Fruit fly (Drosophila melanogaster) whole organism, prepupa: ENCODE data around the gene CG10365.

Experiments
- CG10631 ChIP-seq: fragments of 200-800 bp; sonication (Bioruptor generic); optimal IDR thresholded peaks from 2 replicates; lab custom pipeline; 2016; ENCODE audit warnings: missing biosample characterization, missing genetic modification characterization
- CG11762 ChIP-seq: fragments of 200-800 bp; sonication (Bioruptor generic); optimal IDR thresholded peaks from 3 replicates; lab custom pipeline; 2016; ENCODE audit warnings: missing biosample characterization, missing genetic modification characterization; ENCODE audit not compliant: insufficient read depth
- CG11902 ChIP-seq: fragments of 200-800 bp; sonication (Bioruptor generic); optimal IDR thresholded peaks from 3 replicates; lab custom pipeline; 2016; ENCODE audit warnings: missing biosample characterization, missing genetic modification characterization
- CG15336 ChIP-seq: fragments of 200-800 bp; sonication (Bioruptor generic); IDR thresholded peaks from 2 replicates; pipeline ENCODE4 v1.3.6; 2022; ENCODE audit warnings: missing biosample characterization, missing genetic modification characterization
- CG16779 ChIP-seq: fragments of 200-800 bp; sonication (Bioruptor generic); optimal IDR thresholded peaks from 3 replicates; lab custom pipeline; 2017; ENCODE audit warnings: missing biosample characterization, mild to moderate bottlenecking, missing genetic modification characterization
- CG31627 ChIP-seq: fragments of 200-800 bp; sonication (Bioruptor generic); optimal IDR thresholded peaks from 3 replicates; lab custom pipeline; 2016; ENCODE audit warnings: missing biosample characterization, missing genetic modification characterization
- CG32006 ChIP-seq: fragments of 200-800 bp; sonication (Bioruptor generic); optimal IDR thresholded peaks from 3 replicates; lab custom pipeline; 2017; ENCODE audit warnings: missing biosample characterization, mild to moderate bottlenecking, missing genetic modification characterization
- CG34406 ChIP-seq: fragments of 200-800 bp; sonication (Bioruptor generic); optimal IDR thresholded peaks from 3 replicates; lab custom pipeline; 2016; ENCODE audit warnings: missing biosample characterization, missing genetic modification characterization
- CG3919 ChIP-seq: fragments of 200-800 bp; sonication (Bioruptor generic); optimal IDR thresholded peaks from 3 replicates; lab custom pipeline; 2016; ENCODE audit warnings: missing biosample characterization, missing genetic modification characterization
- CG4318 ChIP-seq: fragments of 200-800 bp; sonication (Bioruptor generic); optimal IDR thresholded peaks from 3 replicates; lab custom pipeline; 2017; ENCODE audit warnings: missing biosample characterization, mild to moderate bottlenecking, missing genetic modification characterization
- CG6163 ChIP-seq: fragments of 200-800 bp; sonication (Bioruptor generic); IDR thresholded peaks from 3 replicates; pipeline ENCODE4 v1.3.6; 2022; ENCODE audit warnings: missing biosample characterization, missing genetic modification characterization
- CG6276 ChIP-seq: fragments of 200-800 bp; sonication (Bioruptor generic); optimal IDR thresholded peaks from 2 replicates; lab custom pipeline; 2017; ENCODE audit warnings: missing biosample characterization, mild to moderate bottlenecking, missing genetic modification characterization
- CG6792 ChIP-seq: fragments of 200-800 bp; sonication (Bioruptor generic); optimal IDR thresholded peaks from 3 replicates; lab custom pipeline; 2016; ENCODE audit warnings: missing biosample characterization, missing genetic modification characterization
- CG6854 ChIP-seq: fragments of 200-800 bp; sonication (Bioruptor generic); optimal IDR thresholded peaks from 2 replicates; lab custom pipeline; 2017; ENCODE audit warnings: missing biosample characterization, mild to moderate bottlenecking, missing genetic modification characterization
- CG8119 ChIP-seq: fragments of 200-800 bp; sonication (Bioruptor generic); IDR thresholded peaks from 3 replicates; pipeline ENCODE4 v1.3.6; 2022; ENCODE audit warnings: missing biosample characterization, missing genetic modification characterization
- CG8632 ChIP-seq: fragments of 200-800 bp; sonication (Bioruptor generic); optimal IDR thresholded peaks from 3 replicates; lab custom pipeline; 2016; ENCODE audit warnings: missing biosample characterization, missing genetic modification characterization
- CG9139 ChIP-seq: fragments of 200-800 bp; sonication (Bioruptor generic); optimal IDR thresholded peaks from 3 replicates; lab custom pipeline; 2017; ENCODE audit warnings: missing biosample characterization, mild to moderate bottlenecking, missing genetic modification characterization
- Eip75B ChIP-seq: fragments of 200-800 bp; sonication (Bioruptor generic); optimal IDR thresholded peaks from 3 replicates; lab custom pipeline; 2016; ENCODE audit warnings: missing biosample characterization, missing genetic modification characterization
- Eip78C ChIP-seq: fragments of 200-800 bp; sonication (Bioruptor generic); peaks from one replicate; lab custom pipeline; 2016; ENCODE audit warnings: missing biosample characterization, missing genetic modification characterization
- Eip93F ChIP-seq: fragments of 200-800 bp; sonication (Bioruptor generic); optimal IDR thresholded peaks from 2 replicates; lab custom pipeline; 2016; ENCODE audit warnings: missing biosample characterization, mild to moderate bottlenecking, missing genetic modification characterization
- Gug ChIP-seq: fragments of 200-800 bp; sonication (Bioruptor generic); IDR thresholded peaks from 2 replicates; pipeline ENCODE4 v1.3.6; 2022; ENCODE audit warnings: missing biosample characterization, missing genetic modification characterization
- Hr39 ChIP-seq: fragments of 200-800 bp; sonication (Bioruptor generic); optimal IDR thresholded peaks from 2 replicates; lab custom pipeline; 2016; ENCODE audit warnings: missing biosample characterization, missing genetic modification characterization
- Hr4 ChIP-seq: fragments of 200-800 bp; sonication (Bioruptor generic); optimal IDR thresholded peaks from 3 replicates; lab custom pipeline; 2016; ENCODE audit warnings: missing biosample characterization, missing genetic modification characterization
- Lpt ChIP-seq: fragments of 200-800 bp; sonication (Bioruptor generic); optimal IDR thresholded peaks from 3 replicates; lab custom pipeline; 2016; ENCODE audit warnings: missing biosample characterization, missing genetic modification characterization
- Met ChIP-seq: fragments of 200-800 bp; sonication (Bioruptor generic); optimal IDR thresholded peaks from 3 replicates; lab custom pipeline; 2016; ENCODE audit warnings: missing biosample characterization, missing genetic modification characterization
- OdsH ChIP-seq: fragments of 200-800 bp; sonication (Bioruptor generic); optimal IDR thresholded peaks from 3 replicates; lab custom pipeline; 2016; ENCODE audit warnings: missing biosample characterization, missing genetic modification characterization
- Smox ChIP-seq: fragments of 200-800 bp; sonication (Bioruptor generic); optimal IDR thresholded peaks from 3 replicates; lab custom pipeline; 2016; ENCODE audit warnings: missing biosample characterization, missing genetic modification characterization
- Sox102F ChIP-seq: fragments of 200-800 bp; sonication (Bioruptor generic); optimal IDR thresholded peaks from 2 replicates; lab custom pipeline; 2016; ENCODE audit warnings: missing biosample characterization, mild to moderate bottlenecking, missing genetic modification characterization
- Sox14 ChIP-seq: fragments of 200-800 bp; sonication (Bioruptor generic); optimal IDR thresholded peaks from 3 replicates; lab custom pipeline; 2016; ENCODE audit warnings: missing biosample characterization, missing genetic modification characterization
- achi ChIP-seq: fragments of 200-800 bp; sonication (Bioruptor generic); optimal IDR thresholded peaks from 3 replicates; lab custom pipeline; 2016; ENCODE audit warnings: missing biosample characterization, missing genetic modification characterization
- cyc ChIP-seq: fragments of 200-800 bp; sonication (Bioruptor generic); optimal IDR thresholded peaks from 3 replicates; lab custom pipeline; 2016; ENCODE audit warnings: missing biosample characterization, missing genetic modification characterization
- dac ChIP-seq: fragments of 200-800 bp; sonication (Bioruptor generic); optimal IDR thresholded peaks from 2 replicates; lab custom pipeline; 2017; ENCODE audit warnings: missing biosample characterization, mild to moderate bottlenecking, missing genetic modification characterization
- dsx ChIP-seq: fragments of 200-800 bp; optimal IDR thresholded peaks from 3 replicates; lab custom pipeline; 2019; ENCODE audit warnings: missing biosample characterization, mild to moderate bottlenecking, missing genetic modification characterization, moderate library complexity; ENCODE audit not compliant: poor library complexity, severe bottlenecking
- eg ChIP-seq: fragments of 200-800 bp; sonication (Bioruptor generic); IDR thresholded peaks from 3 replicates; pipeline ENCODE4 v1.3.6; 2022; ENCODE audit warnings: missing biosample characterization, missing genetic modification characterization
- esn ChIP-seq: fragments of 200-800 bp; sonication (Bioruptor generic); optimal IDR thresholded peaks from 2 replicates; lab custom pipeline; 2016; ENCODE audit warnings: missing biosample characterization, mild to moderate bottlenecking, missing genetic modification characterization, moderate library complexity
- fd85E ChIP-seq: fragments of 200-800 bp; sonication (Bioruptor generic); optimal IDR thresholded peaks from 3 replicates; lab custom pipeline; 2016; ENCODE audit warnings: missing biosample characterization, missing genetic modification characterization
- fkh ChIP-seq: fragments of 200-800 bp; sonication (Bioruptor generic); optimal IDR thresholded peaks from 3 replicates; lab custom pipeline; 2017; ENCODE audit warnings: missing biosample characterization, mild to moderate bottlenecking, missing genetic modification characterization, moderate library complexity
- lz ChIP-seq: fragments of 200-800 bp; sonication (Bioruptor generic); optimal IDR thresholded peaks from 3 replicates; lab custom pipeline; 2016; ENCODE audit warnings: missing biosample characterization, missing genetic modification characterization
- net ChIP-seq: fragments of 200-800 bp; sonication (Bioruptor generic); optimal IDR thresholded peaks from 3 replicates; lab custom pipeline; 2016; ENCODE audit warnings: missing biosample characterization, missing genetic modification characterization
- pdm3 ChIP-seq: fragments of 200-800 bp; sonication (Bioruptor generic); optimal IDR thresholded peaks from 3 replicates; lab custom pipeline; 2016; ENCODE audit warnings: missing biosample characterization, missing genetic modification characterization
- ss ChIP-seq, 2 experiments: fragments of 200-800 bp; sonication (Bioruptor generic); optimal IDR thresholded peaks; 2 replicates in 1 of 2; 3 replicates in 1 of 2; lab custom pipeline; 2017 to 2018; ENCODE audit warnings: mild to moderate bottlenecking in 2 of 2, missing biosample characterization in 2 of 2, missing genetic modification characterization in 2 of 2, moderate library complexity in 1 of 2
- svp ChIP-seq: fragments of 200-800 bp; sonication (Bioruptor generic); peaks from one replicate; lab custom pipeline; 2016; ENCODE audit warnings: missing biosample characterization, missing genetic modification characterization
- topi ChIP-seq: fragments of 200-800 bp; sonication (Bioruptor generic); optimal IDR thresholded peaks from 3 replicates; lab custom pipeline; 2016; ENCODE audit warnings: missing biosample characterization, missing genetic modification characterization

Gene CG10365

DNA sequence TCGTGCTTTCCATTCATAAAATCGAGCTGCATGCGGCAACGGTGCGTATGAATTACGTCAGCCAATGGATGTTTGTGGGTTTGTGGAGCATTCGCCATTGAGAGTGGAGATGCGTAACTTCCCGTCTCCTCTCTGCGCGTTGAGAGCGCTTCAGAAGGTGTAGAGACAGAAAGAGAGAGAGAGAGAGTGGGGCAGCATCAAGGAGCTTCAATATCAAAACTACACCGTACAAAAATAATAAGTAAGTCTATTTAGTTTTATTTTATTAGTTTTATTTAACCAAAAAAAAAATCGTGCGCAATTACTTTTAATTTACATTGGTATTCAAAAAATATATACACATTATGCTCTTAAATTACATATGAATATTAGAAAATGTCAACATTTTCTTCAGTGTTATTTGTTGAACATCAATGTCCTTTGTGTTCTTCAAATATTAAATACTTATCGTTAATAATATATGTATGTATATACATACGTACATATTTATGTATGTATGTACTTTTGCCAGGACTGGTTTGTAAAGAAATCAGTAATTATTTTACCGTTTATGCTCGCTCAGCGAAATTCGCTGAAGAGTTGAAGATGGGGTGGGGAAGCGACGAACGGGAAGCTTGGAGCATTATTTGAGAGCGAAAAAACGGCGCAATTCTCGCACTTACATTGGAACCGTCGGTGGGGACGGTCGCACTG lies at the start of gene CG10365 (continued):
- peak; percentile 57 for TF ChIP-seq Sox14
- TF ChIP-seq CG10631, result peak; percentile 93
- peak; percentile 84 for TF ChIP-seq Met
- TF ChIP-seq OdsH (GFP tag; lab: Kevin White, UChicago), result peak; percentile 90
- peak; percentile 69 for TF ChIP-seq lz (GFP tag; lab: Kevin White, UChicago)
- TF ChIP-seq CG3919 (GFP tag; lab: Kevin White, UChicago), result peak; percentile 92
- TF ChIP-seq CG6276 (GFP tag; lab: Kevin White, UChicago), result peak; percentile 89
- peak; percentile 74 for TF ChIP-seq topi (GFP tag; lab: Kevin White, UChicago)
- TF ChIP-seq CG16779 (tag; lab: Kevin White, UChicago), result peak; percentile 67
- TF ChIP-seq CG9139, result peak; percentile 55

DNA sequence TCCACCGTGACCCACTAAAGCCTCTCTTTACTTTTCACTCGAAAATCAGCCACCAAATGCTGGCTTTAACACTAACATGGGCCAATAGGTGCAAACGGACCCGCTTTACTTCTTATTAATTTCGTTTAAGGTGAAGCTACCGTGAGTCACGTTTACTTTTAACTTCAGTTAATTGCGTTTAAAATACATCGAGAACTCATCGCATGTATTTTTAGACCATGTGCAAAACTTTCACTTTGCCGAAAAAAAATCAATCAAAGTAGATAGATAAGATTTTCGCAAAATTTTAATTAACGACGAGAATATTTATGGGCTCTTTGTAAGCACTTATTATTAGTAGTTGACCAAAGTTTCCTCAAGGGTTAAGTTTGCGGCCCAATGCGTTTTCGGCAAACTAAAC lies 48.8 kb upstream of the CG10365 start:
- TF ChIP-seq Eip75B, result peak; percentile 55
- TF ChIP-seq CG32006, result peak; percentile 58
- TF ChIP-seq CG34406 (GFP tag; lab: Kevin White, UChicago), result peak; percentile 44
- TF ChIP-seq fd85E (GFP tag; lab: Kevin White, UChicago), result no peak
- peak; percentile 76 for TF ChIP-seq svp
- peak; percentile 37 for TF ChIP-seq Hr4
- peak; percentile 29 for TF ChIP-seq topi (GFP tag; lab: Kevin White, UChicago)
- peak; percentile 42 for TF ChIP-seq Sox102F (GFP tag; lab: Kevin White, UChicago)
- TF ChIP-seq CG15336, result peak; percentile 59
- peak; percentile 25 for TF ChIP-seq lz (GFP tag; lab: Kevin White, UChicago)
- TF ChIP-seq Eip78C, result peak; percentile 86
- peak; percentile 42 for TF ChIP-seq CG6792 (GFP tag; lab: Kevin White, UChicago)
- TF ChIP-seq Gug (GFP tag; lab: Robert Waterston, UW), result no peak
- no peak for TF ChIP-seq ss (GFP tag; optimal IDR thresholded peaks at IDR 0.05; lab: Kevin White, UChicago)
- peak; percentile 19 for TF ChIP-seq achi
- TF ChIP-seq dsx (GFP tag; lab: Kevin White, UChicago), result no peak
- TF ChIP-seq Smox, result peak; percentile 38
- no peak for TF ChIP-seq fkh (GFP tag; lab: Kevin White, UChicago)
- peak; percentile 22 for TF ChIP-seq CG8632
- TF ChIP-seq CG8119 (GFP tag; lab: Robert Waterston, UW), result peak; percentile 37; the same call in 1 of the 3 replicates
- TF ChIP-seq OdsH (GFP tag; lab: Kevin White, UChicago), result peak; percentile 35
- TF ChIP-seq CG4318 (GFP tag; lab: Kevin White, UChicago), result no peak
- peak; percentile 5 for TF ChIP-seq Hr39
- no peak for TF ChIP-seq CG16779 (tag; lab: Kevin White, UChicago)
- TF ChIP-seq dac (GFP tag; lab: Kevin White, UChicago), result peak; percentile 24
- TF ChIP-seq Eip93F, result no peak
- TF ChIP-seq net (GFP tag; lab: Kevin White, UChicago), result peak; percentile 37
- 0 out of 3 replicates have a peak, but pooled peaks have one; percentile 12 for TF ChIP-seq eg (GFP tag; lab: Robert Waterston, UW)
- peak; percentile 49 for TF ChIP-seq esn
- TF ChIP-seq CG3919 (GFP tag; lab: Kevin White, UChicago), result peak; percentile 1
- TF ChIP-seq pdm3 (GFP tag; lab: Kevin White, UChicago), result peak; percentile 35
- no peak for TF ChIP-seq Sox14
- TF ChIP-seq CG31627 (GFP tag; lab: Kevin White, UChicago), result peak; percentile 24
- no peak for TF ChIP-seq cyc
- peak; percentile 32 for TF ChIP-seq Met

DNA sequence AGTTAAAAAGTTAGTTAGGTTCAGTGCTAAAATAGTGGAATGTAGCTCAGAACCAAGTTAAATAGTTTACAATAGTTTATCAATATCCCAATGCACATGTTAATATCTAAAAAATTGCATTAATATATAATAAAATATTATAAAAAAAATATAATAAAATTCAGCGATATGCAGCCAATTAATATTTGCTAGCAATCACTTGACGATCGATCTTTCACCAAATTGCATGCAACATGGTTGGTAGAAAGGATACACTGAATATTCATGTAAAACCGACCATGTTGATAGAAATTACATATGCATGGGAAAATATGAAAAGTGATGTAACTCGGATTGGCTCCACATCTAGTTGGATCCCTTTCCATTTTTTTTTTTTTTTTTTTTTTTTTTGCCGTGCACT lies 47.5 kb upstream of the CG10365 start:
- TF ChIP-seq OdsH (GFP tag; lab: Kevin White, UChicago) (peak; percentile 26), dac (GFP tag; lab: Kevin White, UChicago) (peak; percentile 18), Sox14 (no peak), Smox (no peak), CG32006 (peak; percentile 74), CG3919 (GFP tag; lab: Kevin White, UChicago) (peak; percentile 42), achi (peak; percentile 33), Eip78C (peak; percentile 78), pdm3 (GFP tag; lab: Kevin White, UChicago) (no peak), cyc (peak; percentile 8), CG16779 (tag; lab: Kevin White, UChicago) (no peak), CG6854 (GFP tag; lab: Kevin White, UChicago) (no peak), CG4318 (GFP tag; lab: Kevin White, UChicago) (peak; percentile 47), CG11762 (GFP tag; lab: Kevin White, UChicago) (peak; percentile 10), CG6276 (GFP tag; lab: Kevin White, UChicago) (peak; percentile 24), CG10631 (peak; percentile 36), CG11902 (GFP tag; lab: Kevin White, UChicago) (no peak), CG34406 (GFP tag; lab: Kevin White, UChicago) (peak; percentile 34), Eip75B (peak; percentile 7), Lpt (GFP tag; lab: Kevin White, UChicago) (no peak), Hr4 (peak; percentile 20), CG6163 (no peak), dsx (GFP tag; lab: Kevin White, UChicago) (no peak)
- TF ChIP-seq, all 60 proteins: peak for 14
